Fruit fly (Drosophila melanogaster) Kc167 (cell line): Measurements from ENCODE around the gene Cngl.

Experiments used
- Myc ChIP-seq: fragments of >200 bp; optimal IDR thresholded peaks from 2 replicates; lab custom pipeline; 2017; ENCODE audit warnings: missing external identifiers
- Sin3A ChIP-seq: fragments of >200 bp; optimal IDR thresholded peaks from 2 replicates; lab custom pipeline; 2018; ENCODE audit warnings: missing external identifiers
- h ChIP-seq: fragments of >200 bp; optimal IDR thresholded peaks from 3 replicates; lab custom pipeline; 2018; ENCODE audit warnings: missing external identifiers
- insv ChIP-seq: fragments of >200 bp; optimal IDR thresholded peaks from 3 replicates; lab custom pipeline; 2018; ENCODE audit warnings: missing external identifiers
- psq ChIP-seq: fragments of >200 bp; optimal IDR thresholded peaks from 2 replicates; lab custom pipeline; 2017; ENCODE audit warnings: missing external identifiers
- ttk ChIP-seq: sonication (Bioruptor generic); optimal IDR thresholded peaks from 2 replicates; lab custom pipeline; 2017; ENCODE audit warnings: missing external identifiers

Cngl gene

dm6 chrX:15342017-15342416, 99.0 kb downstream of the Cngl start, which contains the start of gene CG9123:
TSS of gene CG9123 (minus strand) at chrX:15342117.
- no peak for TF ChIP-seq insv
- no peak for TF ChIP-seq ttk
- no peak for TF ChIP-seq psq (lab: Kevin White, UChicago)
- no peak for TF ChIP-seq Myc (lab: Kevin White, UChicago)
- no peak for TF ChIP-seq Sin3A (lab: Kevin White, UChicago)
- TF ChIP-seq h (lab: Kevin White, UChicago) = no peak
